Fruit fly (Drosophila melanogaster) whole organism, embryonic: ENCODE results near the gene meso18E.

Experiments
- Bgb ChIP-seq: fragments of 200-800 bp; sonication (Bioruptor generic); IDR thresholded peaks from 2 replicates; pipeline ENCODE4 v1.3.6; 2022; ENCODE audit warnings: missing biosample characterization, missing genetic modification characterization; ENCODE audit not compliant: partially characterized antibody
- CG10654 ChIP-seq: fragments of 200-800 bp; sonication (Bioruptor generic); optimal IDR thresholded peaks from 2 replicates; lab custom pipeline; 2016; ENCODE audit warnings: missing biosample characterization, missing genetic modification characterization
- CG10979 ChIP-seq: fragments of 200-800 bp; sonication (Bioruptor generic); optimal IDR thresholded peaks from 2 replicates; lab custom pipeline; 2018; ENCODE audit warnings: missing biosample characterization, mild to moderate bottlenecking, missing genetic modification characterization, moderate library complexity
- CG12769 ChIP-seq: fragments of 200-800 bp; sonication (Bioruptor generic); optimal IDR thresholded peaks from 2 replicates; lab custom pipeline; 2019; ENCODE audit warnings: missing biosample characterization, mild to moderate bottlenecking, missing genetic modification characterization, moderate library complexity
- CG13624 ChIP-seq: fragments of 200-800 bp; sonication (Bioruptor generic); optimal IDR thresholded peaks from 2 replicates; lab custom pipeline; 2016; ENCODE audit warnings: missing biosample characterization, missing genetic modification characterization
- CG13775 ChIP-seq: fragments of 200-800 bp; sonication (Bioruptor generic); optimal IDR thresholded peaks from 3 replicates; lab custom pipeline; 2017; ENCODE audit warnings: missing biosample characterization, mild to moderate bottlenecking, missing genetic modification characterization
- CG15073 ChIP-seq: fragments of 200-800 bp; sonication (Bioruptor generic); optimal IDR thresholded peaks from 2 replicates; lab custom pipeline; 2016; ENCODE audit warnings: missing biosample characterization, missing genetic modification characterization
- CG15269 ChIP-seq: fragments of 200-800 bp; sonication (Bioruptor generic); optimal IDR thresholded peaks from 2 replicates; lab custom pipeline; 2018; ENCODE audit warnings: missing biosample characterization, mild to moderate bottlenecking, missing genetic modification characterization, moderate library complexity
- CG15514 ChIP-seq: fragments of 200-800 bp; sonication (Bioruptor generic); optimal IDR thresholded peaks from 3 replicates; lab custom pipeline; 2017; ENCODE audit warnings: missing biosample characterization, missing genetic modification characterization, mild to moderate bottlenecking, moderate library complexity, missing genetic modification reagents
- CG17385 ChIP-seq: fragments of 200-800 bp; sonication (Bioruptor generic); optimal IDR thresholded peaks from 3 replicates; lab custom pipeline; 2018; ENCODE audit warnings: missing biosample characterization, mild to moderate bottlenecking, missing genetic modification characterization
- CG32532 ChIP-seq: fragments of 200-800 bp; sonication (Bioruptor generic); IDR thresholded peaks from 2 replicates; pipeline ENCODE4 v1.3.6; 2022; ENCODE audit warnings: missing biosample characterization, missing genetic modification characterization
- CG43689 ChIP-seq: fragments of 200-800 bp; sonication (Bioruptor generic); IDR thresholded peaks from 2 replicates; pipeline ENCODE4 v1.3.6; 2022; ENCODE audit warnings: missing biosample characterization, missing genetic modification characterization
- CG4617 ChIP-seq: fragments of 200-800 bp; sonication (Bioruptor generic); optimal IDR thresholded peaks from 3 replicates; lab custom pipeline; 2016; ENCODE audit warnings: missing biosample characterization, missing genetic modification characterization, borderline replicate concordance
- CG4707 ChIP-seq: fragments of 200-800 bp; sonication (Bioruptor generic); optimal IDR thresholded peaks from 2 replicates; lab custom pipeline; 2018; ENCODE audit warnings: missing biosample characterization, mild to moderate bottlenecking, missing genetic modification characterization, moderate library complexity
- CG6689 ChIP-seq: fragments of 200-800 bp; sonication (Bioruptor generic); IDR thresholded peaks from 2 replicates; pipeline ENCODE4 v1.3.6; 2022; ENCODE audit warnings: missing biosample characterization, missing genetic modification characterization
- CG6791 ChIP-seq: fragments of 200-800 bp; sonication (Bioruptor generic); IDR thresholded peaks from 3 replicates; pipeline ENCODE4 v1.3.6; 2022; ENCODE audit warnings: missing biosample characterization, missing genetic modification characterization; ENCODE audit not compliant: partially characterized antibody
- CG6813 ChIP-seq: fragments of 200-800 bp; sonication (Bioruptor generic); optimal IDR thresholded peaks from 2 replicates; lab custom pipeline; 2017; ENCODE audit warnings: missing biosample characterization, missing genetic modification characterization, mild to moderate bottlenecking, moderate library complexity, missing genetic modification reagents
- CG7963 ChIP-seq: fragments of 200-800 bp; sonication (Bioruptor generic); IDR thresholded peaks from 3 replicates; pipeline ENCODE4 v1.3.6; 2022; ENCODE audit warnings: missing biosample characterization, missing genetic modification characterization; ENCODE audit not compliant: partially characterized antibody
- CG8281 ChIP-seq: fragments of 200-800 bp; sonication (Bioruptor generic); optimal IDR thresholded peaks from 2 replicates; lab custom pipeline; 2018; ENCODE audit warnings: missing biosample characterization, mild to moderate bottlenecking, missing genetic modification characterization, moderate library complexity
- CG8290 ChIP-seq, 3 experiments: fragments of 200-800 bp; sonication (Bioruptor generic); optimal IDR thresholded peaks; 2 replicates each; lab custom pipeline; 2016 to 2019; ENCODE audit warnings: missing biosample characterization in 3 of 3, missing genetic modification characterization in 3 of 3, mild to moderate bottlenecking in 2 of 3, moderate library complexity in 1 of 3
- CG8924 ChIP-seq: fragments of 200-800 bp; optimal IDR thresholded peaks from 3 replicates; lab custom pipeline; 2019; ENCODE audit warnings: missing biosample characterization, mild to moderate bottlenecking, missing genetic modification characterization, moderate library complexity
- Dip2 ChIP-seq: fragments of 200-800 bp; sonication (Bioruptor generic); IDR thresholded peaks from 2 replicates; pipeline ENCODE4 v1.3.6; 2022; ENCODE audit warnings: missing biosample characterization, missing genetic modification characterization
- Doc3 ChIP-seq: fragments of 200-800 bp; sonication (Bioruptor generic); IDR thresholded peaks from 3 replicates; pipeline ENCODE4 v1.3.6; 2022; ENCODE audit warnings: missing biosample characterization, missing genetic modification characterization; ENCODE audit not compliant: partially characterized antibody
- E2f2 ChIP-seq: fragments of 200-800 bp; sonication (Bioruptor generic); IDR thresholded peaks from 2 replicates; pipeline ENCODE4 v1.3.6; 2022; ENCODE audit warnings: missing biosample characterization, missing genetic modification characterization
- Hey ChIP-seq: fragments of 200-800 bp; sonication (Bioruptor generic); optimal IDR thresholded peaks from 3 replicates; lab custom pipeline; 2018; ENCODE audit warnings: missing biosample characterization, mild to moderate bottlenecking, missing genetic modification characterization
- Kr ChIP-seq: fragments of 200-800 bp; sonication (Bioruptor generic); optimal IDR thresholded peaks from 2 replicates; lab custom pipeline; 2017; ENCODE audit warnings: missing biosample characterization, mild to moderate bottlenecking, missing genetic modification characterization
- MESR4 ChIP-seq: fragments of 200-800 bp; sonication (Bioruptor generic); optimal IDR thresholded peaks from 2 replicates; lab custom pipeline; 2018; ENCODE audit warnings: missing biosample characterization, mild to moderate bottlenecking, missing genetic modification characterization, moderate library complexity
- Mes4 ChIP-seq: fragments of 200-800 bp; sonication (Bioruptor generic); optimal IDR thresholded peaks from 2 replicates; lab custom pipeline; 2016; ENCODE audit warnings: missing biosample characterization, missing genetic modification characterization
- NC2α ChIP-seq: fragments of 200-800 bp; sonication (Bioruptor generic); optimal IDR thresholded peaks from 2 replicates; lab custom pipeline; 2016; ENCODE audit warnings: missing biosample characterization, missing genetic modification characterization
- PHDP ChIP-seq: fragments of 200-800 bp; sonication (Bioruptor generic); optimal IDR thresholded peaks from 3 replicates; lab custom pipeline; 2018; ENCODE audit warnings: missing biosample characterization, mild to moderate bottlenecking, missing genetic modification characterization, moderate library complexity
- Pdp1 ChIP-seq, 2 experiments: fragments of 200-800 bp; sonication (Bioruptor generic); optimal IDR thresholded peaks; 3 replicates each; lab custom pipeline; 2016; ENCODE audit warnings: missing biosample characterization in 2 of 2, missing genetic modification characterization in 2 of 2, mild to moderate bottlenecking in 1 of 2, moderate library complexity in 1 of 2
- Sin3A ChIP-seq: fragments of >200 bp; optimal IDR thresholded peaks from 2 replicates; lab custom pipeline; 2018
- Stat92E ChIP-seq, 3 experiments: fragments of >200 bp in 2 of 3; fragments of 200-800 bp in 1 of 3; sonication (Bioruptor generic) in 1 of 3; optimal IDR thresholded peaks; 2 replicates each; lab custom pipeline; 2017 to 2019; ENCODE audit warnings: missing biosample characterization in 3 of 3, missing genetic modification characterization in 3 of 3, mild to moderate bottlenecking in 1 of 3, moderate library complexity in 1 of 3
- ac ChIP-seq: fragments of 200-800 bp; sonication (Bioruptor generic); optimal IDR thresholded peaks from 3 replicates; lab custom pipeline; 2017; ENCODE audit warnings: missing biosample characterization, mild to moderate bottlenecking, missing genetic modification characterization
- ewg ChIP-seq: fragments of 200-800 bp; sonication (Bioruptor generic); optimal IDR thresholded peaks from 3 replicates; lab custom pipeline; 2017; ENCODE audit warnings: mild to moderate bottlenecking, missing biosample characterization, missing genetic modification reagents, missing genetic modification characterization
- exex ChIP-seq: fragments of 200-800 bp; sonication (Bioruptor generic); optimal IDR thresholded peaks from 4 replicates; lab custom pipeline; 2018; ENCODE audit warnings: missing biosample characterization, mild to moderate bottlenecking, missing genetic modification characterization, moderate library complexity
- eyg ChIP-seq: fragments of 200-800 bp; sonication (Bioruptor generic); optimal IDR thresholded peaks from 3 replicates; lab custom pipeline; 2016; ENCODE audit warnings: missing biosample characterization, missing genetic modification characterization
- hkb ChIP-seq, 2 experiments: fragments of 200-800 bp in 1 of 2; fragments of >200 bp in 1 of 2; sonication (Bioruptor generic) in 1 of 2; IDR thresholded peaks in 1 of 2; optimal IDR thresholded peaks in 1 of 2; 2 replicates each; pipeline versions ENCODE4 v1.3.6 to Lab custom; 2017 to 2022; ENCODE audit warnings: missing biosample characterization in 1 of 2, missing genetic modification characterization in 1 of 2
- kni ChIP-seq: fragments of 200-800 bp; sonication (Bioruptor generic); optimal IDR thresholded peaks from 3 replicates; lab custom pipeline; 2017; ENCODE audit warnings: mild to moderate bottlenecking, missing biosample characterization, missing genetic modification reagents, missing genetic modification characterization
- lab ChIP-seq: fragments of 200-800 bp; sonication (Bioruptor generic); optimal IDR thresholded peaks from 3 replicates; lab custom pipeline; 2017; ENCODE audit warnings: missing biosample characterization, missing genetic modification characterization, mild to moderate bottlenecking, moderate library complexity, missing genetic modification reagents
- luna ChIP-seq: fragments of 200-800 bp; sonication (Bioruptor generic); optimal IDR thresholded peaks from 2 replicates; lab custom pipeline; 2016; ENCODE audit warnings: missing biosample characterization, missing genetic modification characterization
- mirr ChIP-seq: fragments of 200-800 bp; sonication (Bioruptor generic); optimal IDR thresholded peaks from 3 replicates; lab custom pipeline; 2018; ENCODE audit warnings: missing biosample characterization, mild to moderate bottlenecking, missing genetic modification characterization
- pzg ChIP-seq: fragments of 200-800 bp; sonication (Bioruptor generic); optimal IDR thresholded peaks from 3 replicates; lab custom pipeline; 2018; ENCODE audit warnings: missing biosample characterization, mild to moderate bottlenecking, missing genetic modification characterization, moderate library complexity
- salm ChIP-seq: fragments of 200-800 bp; sonication (Bioruptor generic); optimal IDR thresholded peaks from 2 replicates; lab custom pipeline; 2018; ENCODE audit warnings: missing biosample characterization, mild to moderate bottlenecking, missing genetic modification characterization
- scrt ChIP-seq: fragments of 200-800 bp; sonication (Bioruptor generic); optimal IDR thresholded peaks from 2 replicates; lab custom pipeline; 2018; ENCODE audit warnings: missing biosample characterization, mild to moderate bottlenecking, missing genetic modification characterization, moderate library complexity
- vfl ChIP-seq: fragments of 200-800 bp; sonication (Bioruptor generic); optimal IDR thresholded peaks from 2 replicates; lab custom pipeline; 2016; ENCODE audit warnings: missing biosample characterization, missing genetic modification characterization

meso18E gene

DNA sequence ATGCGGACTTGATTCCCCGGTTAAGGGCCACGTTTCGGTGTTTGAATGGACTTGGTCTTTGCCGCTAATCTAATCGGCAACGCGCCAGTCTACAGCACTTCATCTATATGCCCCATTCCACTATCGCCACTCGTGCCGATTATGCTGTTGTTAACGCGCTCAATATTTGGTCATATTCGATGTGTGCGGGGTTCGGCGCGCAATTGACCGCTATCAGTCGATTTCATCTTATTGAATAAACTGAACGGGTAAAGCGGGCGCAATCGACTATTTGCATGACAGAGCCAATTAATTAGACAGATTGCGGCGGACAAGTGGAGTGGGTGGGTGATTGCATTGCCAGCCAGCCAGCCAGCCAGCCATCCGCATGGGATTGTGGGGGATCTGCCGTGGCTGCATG lies 39.5 kb upstream of the meso18E start (continued):
- TF ChIP-seq mirr (peak; percentile 95), Dip2 (no peak), Pdp1 (GFP tag; optimal IDR thresholded peaks at IDR 0.05; lab: Kevin White, UChicago) (peak in 1 of 2 experiments; percentile 44)

- TF ChIP-seq Bgb (peak; percentile 74), exex (tag; lab: Kevin White, UChicago) (peak; percentile 54), vfl (GFP tag; lab: Kevin White, UChicago) (peak; percentile 62), Hey (tag; lab: Kevin White, UChicago) (peak; percentile 26), kni (GFP tag; lab: Kevin White, UChicago) (peak; percentile 65), CG8290 (GFP tag; optimal IDR thresholded peaks at IDR 0.05; lab: Kevin White, UChicago) (peak; percentile 54), CG8290 (tag; optimal IDR thresholded peaks at IDR 0.05; lab: Kevin White, UChicago) (peak; percentile 86 to 93), ewg (GFP tag; lab: Kevin White, UChicago) (peak; percentile 38), CG6813 (GFP tag; lab: Kevin White, UChicago) (peak; percentile 38), PHDP (tag; lab: Kevin White, UChicago) (peak; percentile 26), CG12769 (tag; lab: Kevin White, UChicago) (peak; percentile 22), CG15269 (tag; lab: Kevin White, UChicago) (peak; percentile 15), CG43689 (GFP tag; lab: Robert Waterston, UW) (no peak), CG10979 (tag; lab: Kevin White, UChicago) (peak; percentile 43), NC2α (GFP tag; lab: Kevin White, UChicago) (no peak), ac (GFP tag; lab: Kevin White, UChicago) (peak; percentile 66), salm (peak; percentile 11), CG4617 (GFP tag; lab: Kevin White, UChicago) (peak; percentile 36), CG6791 (GFP tag; lab: Robert Waterston, UW) (peak; percentile 75), luna (GFP tag; lab: Kevin White, UChicago) (no peak), hkb (optimal IDR thresholded peaks at IDR 0.05; lab: Kevin White, UChicago) (no peak), hkb (GFP tag; IDR thresholded peaks at IDR 0.05; lab: Robert Waterston, UW) (peak; percentile 48), scrt (GFP tag; lab: Kevin White, UChicago) (peak; percentile 66), CG15514 (peak; percentile 77), CG13624 (GFP tag; lab: Kevin White, UChicago) (peak; percentile 76), CG13775 (GFP tag; lab: Kevin White, UChicago) (peak; percentile 18), CG32532 (GFP tag; lab: Robert Waterston, UW) (peak; percentile 54), Doc3 (GFP tag; lab: Robert Waterston, UW) (0 out of 3 replicates have a peak, but pooled peaks have one; percentile 34), CG8924 (tag; lab: Kevin White, UChicago) (peak; percentile 69), eyg (peak; percentile 3), lab (peak; percentile 70), E2f2 (peak; percentile 67), CG8281 (no peak), pzg (GFP tag; lab: Kevin White, UChicago) (peak; percentile 76), CG10654 (peak; percentile 9), CG7963 (GFP tag; lab: Robert Waterston, UW) (peak; percentile 62; the same call in 2 of the 3 replicates), CG17385 (GFP tag; lab: Kevin White, UChicago) (peak; percentile 100), Sin3A (peak; percentile 20), CG6689 (GFP tag; lab: Robert Waterston, UW) (no peak), MESR4 (GFP tag; lab: Kevin White, UChicago) (peak; percentile 94), CG15073 (GFP tag; lab: Kevin White, UChicago) (no peak), Mes4 (no peak), Kr (GFP tag; lab: Kevin White, UChicago) (no peak), Stat92E (GFP tag; optimal IDR thresholded peaks at IDR 0.05; lab: Kevin White, UChicago) (peak in 1 of 3 experiments; percentile 87), CG4707 (peak; percentile 7)
Observed at dm6 chrX:19750626-19751149, 37.8 kb upstream of the meso18E start, which contains the start of gene Abcd3. Gene Abcd3 (plus strand): TSS chrX:19750770.
